Worm (Caenorhabditis elegans) whole organism, early embryonic: ENCODE data around the gene C03H5.4.

Experiments
- aly-1 ChIP-seq: sonication (generic microtip); optimal IDR thresholded peaks from 2 replicates; lab custom pipeline; 2016; ENCODE audit warnings: missing genetic modification characterization, missing compliant biosample characterization
- ama-1 ChIP-seq: fragments of 150-350 bp; optimal IDR thresholded peaks from 2 replicates; lab custom pipeline; 2014
- ceh-13 ChIP-seq: fragments of 200-800 bp; sonication (Bioruptor generic); optimal IDR thresholded peaks from 2 replicates; lab custom pipeline; 2018; ENCODE audit warnings: mild to moderate bottlenecking, missing genetic modification characterization, missing compliant biosample characterization
- ceh-36 ChIP-seq: sonication (generic microtip); optimal IDR thresholded peaks from 2 replicates; lab custom pipeline; 2016; ENCODE audit warnings: missing genetic modification characterization, inconsistent platforms, missing compliant biosample characterization
- ets-7 ChIP-seq: sonication (generic microtip); optimal IDR thresholded peaks from 2 replicates; lab custom pipeline; 2016; ENCODE audit warnings: missing genotype, missing genetic modification characterization, missing compliant biosample characterization
- flt-1 ChIP-seq: fragments of 200-800 bp; sonication (Bioruptor generic); IDR thresholded peaks from 2 replicates; pipeline ENCODE4 v1.3.6; 2022; ENCODE audit warnings: missing genetic modification characterization, missing compliant biosample characterization
- hmg-4 ChIP-seq: fragments of 200-800 bp; sonication (Bioruptor generic); optimal IDR thresholded peaks from 2 replicates; lab custom pipeline; 2018; ENCODE audit warnings: mild to moderate bottlenecking, missing genetic modification characterization, missing compliant biosample characterization
- hnd-1 ChIP-seq: sonication (generic microtip); optimal IDR thresholded peaks from 2 replicates; lab custom pipeline; 2016; ENCODE audit warnings: missing genetic modification characterization, missing compliant biosample characterization
- tbx-11 ChIP-seq: fragments of 200-800 bp; sonication (Bioruptor generic); IDR thresholded peaks from 2 replicates; pipeline ENCODE4 v1.3.6; 2022; ENCODE audit warnings: missing genetic modification characterization, missing compliant biosample characterization

The C03H5.4 gene

ce11 chrII:423086-423485, 48.0 kb downstream of the C03H5.4 start, which contains the start of gene C24H12.8:
C24H12.8 (minus strand) TSS chrII:423186.
- TF ChIP-seq ets-7 (tag; lab: Kevin White, UChicago), result no peak
- no peak for TF ChIP-seq ceh-36 (tag; lab: Kevin White, UChicago)
- no peak for TF ChIP-seq ceh-13
- TF ChIP-seq aly-1 (tag; lab: Kevin White, UChicago), result no peak
- TF ChIP-seq ama-1 (lab: Kevin White, UChicago), result no peak
- TF ChIP-seq tbx-11, result no peak
- no peak for TF ChIP-seq hmg-4 (GFP tag; lab: Kevin White, UChicago)
- no peak for TF ChIP-seq hnd-1 (tag; lab: Kevin White, UChicago)
- no peak for TF ChIP-seq flt-1 (GFP tag; lab: Robert Waterston, UW)
